Worm (Caenorhabditis elegans): ENCODE measurements around the gene C27H6.8.

ce11 chrV:10003315-10003969 lies 15.9 kb upstream of the C27H6.8 start:
- TF ChIP-seq lin-13 (tag; optimal IDR thresholded peaks at IDR 0.05): no peak
- TF ChIP-seq lsy-2 (tag; optimal IDR thresholded peaks at IDR 0.05): peak; percentile 26
- TF ChIP-seq ceh-43 (GFP tag; optimal IDR thresholded peaks at IDR 0.05): no peak
- TF ChIP-seq ces-1 (GFP tag; optimal IDR thresholded peaks at IDR 0.05): peak; percentile 45
- TF ChIP-seq hlh-1 (tag; optimal IDR thresholded peaks at IDR 0.05): no peak
- TF ChIP-seq snpc-4 (tag; optimal IDR thresholded peaks at IDR 0.05): no peak
- no peak for TF ChIP-seq unc-62 (GFP tag; optimal IDR thresholded peaks at IDR 0.05)
- TF ChIP-seq mep-1 (tag; optimal IDR thresholded peaks at IDR 0.05): peak; percentile 3
- no peak for TF ChIP-seq nhr-76 (tag; optimal IDR thresholded peaks at IDR 0.05)
- TF ChIP-seq lin-32 (GFP tag; optimal IDR thresholded peaks at IDR 0.05): no peak

Measured in whole organism, mixed stage, embryonic.